Fruit fly (Drosophila melanogaster): ENCODE data around the gene CG15812.

Gene CG15812

DNA sequence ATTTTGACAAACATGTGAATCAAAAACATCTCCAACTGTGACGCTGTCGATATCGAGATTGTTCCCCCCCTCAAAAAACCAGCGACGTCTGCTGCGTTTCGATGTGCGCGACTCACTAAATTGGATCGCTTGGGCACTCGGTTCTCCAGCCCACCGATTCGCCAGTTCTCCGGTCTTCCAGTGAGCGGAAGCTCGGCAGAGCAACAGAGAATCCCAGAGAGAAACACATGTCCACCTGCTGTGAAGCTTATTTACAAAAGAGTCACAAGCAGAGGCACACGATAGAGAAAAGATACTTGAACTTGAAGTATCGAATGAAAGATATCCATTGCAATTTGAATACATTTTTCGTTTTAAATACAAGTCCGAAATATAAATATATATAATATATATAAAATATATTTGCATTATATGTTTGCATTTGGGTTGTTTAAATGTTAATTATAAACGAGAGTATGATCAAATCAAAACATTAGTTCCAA lies 25.7 kb upstream of the CG15812 start (continued):
- no peak for TF ChIP-seq ato (GFP tag; IDR thresholded peaks at IDR 0.05; ENCODE audit: partially characterized antibody)
- TF ChIP-seq croc (GFP tag; conservative IDR thresholded peaks at IDR 0.05), result no peak
- TF ChIP-seq sna (GFP tag; IDR thresholded peaks at IDR 0.05; ENCODE audit: partially characterized antibody), result no peak
- no peak for TF ChIP-seq knrl (GFP tag; IDR thresholded peaks at IDR 0.05; ENCODE audit: partially characterized antibody)
- TF ChIP-seq hth (optimal IDR thresholded peaks at IDR 0.05), result no peak
- TF ChIP-seq Dp (GFP tag; optimal IDR thresholded peaks at IDR 0.05), result no peak
- TF ChIP-seq CG11696 (GFP tag; IDR thresholded peaks at IDR 0.05), result no peak
- TF ChIP-seq hb (GFP tag; IDR thresholded peaks at IDR 0.05; ENCODE audit: partially characterized antibody), result no peak
- TF ChIP-seq Jarid2 (GFP tag; optimal IDR thresholded peaks at IDR 0.05), result peak; percentile 68
- no peak for TF ChIP-seq CG16779 (GFP tag; IDR thresholded peaks at IDR 0.05)
- TF ChIP-seq Dek (tag; optimal IDR thresholded peaks at IDR 0.05), result peak; percentile 11
- peak; percentile 52 for TF ChIP-seq CG7839 (tag; optimal IDR thresholded peaks at IDR 0.05)
- no peak for TF ChIP-seq CG10366 (GFP tag; IDR thresholded peaks at IDR 0.05)
- peak in 1 of 2 experiments; percentile 1 for TF ChIP-seq Eip74EF (GFP tag; optimal IDR thresholded peaks at IDR 0.05)
- no peak for TF ChIP-seq CG12299 (tag; optimal IDR thresholded peaks at IDR 0.05)
- TF ChIP-seq CG13894 (tag; optimal IDR thresholded peaks at IDR 0.05), result no peak
- no peak for TF ChIP-seq CG18476 (GFP tag; optimal IDR thresholded peaks at IDR 0.05)
- TF ChIP-seq Nf-YA (GFP tag; IDR thresholded peaks at IDR 0.05), result no peak
- peak; percentile 62; the same call in 2 of the 3 replicates for TF ChIP-seq so (GFP tag; IDR thresholded peaks at IDR 0.05)
- TF ChIP-seq sisA (GFP tag; IDR thresholded peaks at IDR 0.05), result no peak
- TF ChIP-seq CG4854 (GFP tag; optimal IDR thresholded peaks at IDR 0.05), result no peak
- no peak for TF ChIP-seq yki (optimal IDR thresholded peaks at IDR 0.05)
- peak; percentile 58 for TF ChIP-seq Meics (GFP tag; optimal IDR thresholded peaks at IDR 0.05)
- TF ChIP-seq nerfin-2 (GFP tag; IDR thresholded peaks at IDR 0.05; ENCODE audit: partially characterized antibody), result no peak
- TF ChIP-seq Chrac-16 (GFP tag; optimal IDR thresholded peaks at IDR 0.05), result no peak
- no peak for TF ChIP-seq pan (optimal IDR thresholded peaks at IDR 0.05)
- TF ChIP-seq pan (GFP tag; optimal IDR thresholded peaks at IDR 0.05 in 1 of 2, IDR thresholded peaks at IDR 0.05 in 1 of 2), result peak in 1 of 2 experiments; percentile 14
- TF ChIP-seq CG17612 (GFP tag; IDR thresholded peaks at IDR 0.05), result no peak
- TF ChIP-seq CkIIα-i1 (GFP tag; IDR thresholded peaks at IDR 0.05), result no peak
- peak; percentile 26 for TF ChIP-seq Hmr (GFP tag; optimal IDR thresholded peaks at IDR 0.05)
- no peak for TF ChIP-seq pb (GFP tag; optimal IDR thresholded peaks at IDR 0.05)
- no peak for TF ChIP-seq CG6272 (GFP tag; IDR thresholded peaks at IDR 0.05)
- TF ChIP-seq CG12071 (GFP tag; optimal IDR thresholded peaks at IDR 0.05), result peak; percentile 26
- TF ChIP-seq CG13775 (GFP tag; optimal IDR thresholded peaks at IDR 0.05), result no peak
- TF ChIP-seq wor (GFP tag; IDR thresholded peaks at IDR 0.05), result no peak
- no peak for TF ChIP-seq CG11723 (GFP tag; optimal IDR thresholded peaks at IDR 0.05)
- TF ChIP-seq CG7786 (GFP tag; optimal IDR thresholded peaks at IDR 0.05), result no peak
- no peak for TF ChIP-seq Mrtf (GFP tag; IDR thresholded peaks at IDR 0.05)
- TF ChIP-seq pros (GFP tag; optimal IDR thresholded peaks at IDR 0.05), result no peak
- no peak for TF ChIP-seq vnd (GFP tag; IDR thresholded peaks at IDR 0.05; ENCODE audit: partially characterized antibody)
- TF ChIP-seq Ssrp (tag; optimal IDR thresholded peaks at IDR 0.05), result no peak
- TF ChIP-seq CG18262 (tag; optimal IDR thresholded peaks at IDR 0.05), result peak; percentile 15
- TF ChIP-seq wek (GFP tag; optimal IDR thresholded peaks at IDR 0.05), result no peak
- no peak for TF ChIP-seq Ravus (GFP tag; IDR thresholded peaks at IDR 0.05)
- TF ChIP-seq Oaz (GFP tag; IDR thresholded peaks at IDR 0.05), result no peak
- no peak for TF ChIP-seq p53 (GFP tag; optimal IDR thresholded peaks at IDR 0.05)
- TF ChIP-seq CG32532 (GFP tag; IDR thresholded peaks at IDR 0.05), result peak; percentile 43
- peak; percentile 40; the same call in 1 of the 3 replicates for TF ChIP-seq CG34224 (GFP tag; IDR thresholded peaks at IDR 0.05; ENCODE audit: partially characterized antibody)
- no peak for TF ChIP-seq CG18764 (GFP tag; optimal IDR thresholded peaks at IDR 0.05)
- no peak for TF ChIP-seq inv (GFP tag; IDR thresholded peaks at IDR 0.05; ENCODE audit: partially characterized antibody)
- no peak for TF ChIP-seq sim (GFP tag; IDR thresholded peaks at IDR 0.05)
